Worm (Caenorhabditis elegans) whole organism, young adult: Measurements from ENCODE around the gene Y51A2B.6.

Experiments used
- B0035.1 ChIP-seq: sonication (generic microtip); optimal IDR thresholded peaks from 2 replicates; lab custom pipeline; 2016; ENCODE audit warnings: missing genetic modification characterization, mild to moderate bottlenecking, missing compliant biosample characterization, missing genotype, missing genetic modification reagents
- B0261.1 ChIP-seq: sonication (generic microtip); optimal IDR thresholded peaks from 2 replicates; lab custom pipeline; 2016; ENCODE audit warnings: mild to moderate bottlenecking, missing genetic modification characterization, moderate library complexity, missing compliant biosample characterization
- C17E4.6 ChIP-seq: fragments of 200-800 bp; sonication (Bioruptor generic); IDR thresholded peaks from 2 replicates; pipeline ENCODE4 v1.3.6; 2022; ENCODE audit warnings: missing genetic modification reagents, missing genetic modification characterization, missing compliant biosample characterization
- F33H1.4 ChIP-seq: fragments of 200-800 bp; sonication (Bioruptor generic); IDR thresholded peaks from 2 replicates; pipeline ENCODE4 v1.3.6; 2022; ENCODE audit warnings: missing genetic modification reagents, missing genetic modification characterization, missing compliant biosample characterization
- F37B4.10 ChIP-seq: fragments of 200-800 bp; sonication (Bioruptor generic); IDR thresholded peaks from 2 replicates; pipeline ENCODE4 v1.3.6; 2022; ENCODE audit warnings: missing genetic modification characterization, missing compliant biosample characterization
- F55B11.4 ChIP-seq: sonication (generic microtip); optimal IDR thresholded peaks from 2 replicates; lab custom pipeline; 2016; ENCODE audit warnings: missing compliant biosample characterization, missing genetic modification characterization, borderline replicate concordance; ENCODE audit not compliant: insufficient read depth
- K12H6.12 ChIP-seq: fragments of 200-800 bp; sonication (Bioruptor generic); optimal IDR thresholded peaks from 2 replicates; lab custom pipeline; 2018; ENCODE audit warnings: mild to moderate bottlenecking, missing genetic modification characterization, missing compliant biosample characterization
- T07F8.4 ChIP-seq: sonication (generic microtip); optimal IDR thresholded peaks from 2 replicates; lab custom pipeline; 2016; ENCODE audit warnings: mild to moderate bottlenecking, missing genetic modification characterization, moderate library complexity, missing compliant biosample characterization
- T26A5.8 ChIP-seq: sonication (generic microtip); optimal IDR thresholded peaks from 2 replicates; lab custom pipeline; 2016; ENCODE audit warnings: missing genetic modification characterization, missing compliant biosample characterization
- Y79H2A.3 ChIP-seq: fragments of 200-800 bp; sonication (Bioruptor generic); conservative IDR thresholded peaks from 2 replicates; pipeline ENCODE4 v1.3.6; 2022; ENCODE audit warnings: missing genetic modification reagents, missing genetic modification characterization, missing compliant biosample characterization
- aptf-3 ChIP-seq: fragments of 200-800 bp; sonication (Bioruptor generic); IDR thresholded peaks from 2 replicates; pipeline ENCODE4 v1.3.6; 2022; ENCODE audit warnings: missing genetic modification characterization, missing compliant biosample characterization
- atf-7 ChIP-seq: sonication (generic microtip); optimal IDR thresholded peaks from 2 replicates; lab custom pipeline; 2017; ENCODE audit warnings: mild to moderate bottlenecking, missing genetic modification characterization, missing compliant biosample characterization
- attf-5 ChIP-seq: fragments of 200-800 bp; sonication (Bioruptor generic); optimal IDR thresholded peaks from 2 replicates; lab custom pipeline; 2018; ENCODE audit warnings: mild to moderate bottlenecking, missing genetic modification characterization, missing compliant biosample characterization
- bed-1 ChIP-seq: fragments of 200-800 bp; sonication (Bioruptor generic); IDR thresholded peaks from 2 replicates; pipeline ENCODE4 v1.3.6; 2022; ENCODE audit warnings: missing genetic modification reagents, missing genetic modification characterization, missing compliant biosample characterization
- ccch-3 ChIP-seq: fragments of 200-800 bp; sonication (Bioruptor generic); optimal IDR thresholded peaks from 2 replicates; lab custom pipeline; 2018; ENCODE audit warnings: mild to moderate bottlenecking, missing genetic modification characterization, missing compliant biosample characterization
- ceh-100 ChIP-seq: fragments of 200-800 bp; sonication (Bioruptor generic); IDR thresholded peaks from 2 replicates; pipeline ENCODE4 v1.3.6; 2022; ENCODE audit warnings: missing genetic modification reagents, missing genetic modification characterization, missing compliant biosample characterization
- ceh-27 ChIP-seq: fragments of 200-800 bp; sonication (Bioruptor generic); optimal IDR thresholded peaks from 2 replicates; lab custom pipeline; 2018; ENCODE audit warnings: mild to moderate bottlenecking, missing genetic modification characterization, moderate library complexity, missing compliant biosample characterization
- ceh-40 ChIP-seq: fragments of 200-800 bp; sonication (Bioruptor generic); IDR thresholded peaks from 2 replicates; pipeline ENCODE4 v1.3.6; 2022; ENCODE audit warnings: missing genetic modification characterization, missing compliant biosample characterization
- dpff-1 ChIP-seq: sonication (generic microtip); optimal IDR thresholded peaks from 2 replicates; lab custom pipeline; 2017; ENCODE audit warnings: mild to moderate bottlenecking, missing genetic modification characterization, missing compliant biosample characterization
- egl-44 ChIP-seq: fragments of 200-800 bp; sonication (Bioruptor generic); IDR thresholded peaks from 2 replicates; pipeline ENCODE4 v1.3.6; 2022; ENCODE audit warnings: missing genetic modification reagents, missing genetic modification characterization, missing compliant biosample characterization
- egrh-3 ChIP-seq: fragments of 200-800 bp; sonication (Bioruptor generic); IDR thresholded peaks from 2 replicates; pipeline ENCODE4 v1.3.6; 2022; ENCODE audit warnings: missing genetic modification reagents, missing genetic modification characterization, missing compliant biosample characterization
- ekl-4 ChIP-seq: fragments of 200-800 bp; sonication (Bioruptor generic); IDR thresholded peaks from 2 replicates; pipeline ENCODE4 v1.3.6; 2022; ENCODE audit warnings: missing genetic modification reagents, missing genetic modification characterization, missing compliant biosample characterization
- ets-4 ChIP-seq: fragments of 200-800 bp; sonication (Bioruptor generic); optimal IDR thresholded peaks from 2 replicates; lab custom pipeline; 2018; ENCODE audit warnings: mild to moderate bottlenecking, missing genetic modification characterization, missing compliant biosample characterization
- fkh-3 ChIP-seq: sonication (generic microtip); optimal IDR thresholded peaks from 2 replicates; lab custom pipeline; 2016; ENCODE audit warnings: mild to moderate bottlenecking, missing genetic modification characterization, missing compliant biosample characterization
- him-1 ChIP-seq: sonication (generic microtip); optimal IDR thresholded peaks from 2 replicates; lab custom pipeline; 2016; ENCODE audit warnings: missing genotype, missing genetic modification reagents, missing genetic modification characterization, missing compliant biosample characterization
- hmg-20 ChIP-seq: fragments of 200-800 bp; sonication (Bioruptor generic); IDR thresholded peaks from 2 replicates; pipeline ENCODE4 v1.3.6; 2022; ENCODE audit warnings: missing genetic modification reagents, missing genetic modification characterization, missing compliant biosample characterization
- lsl-1 ChIP-seq: fragments of 200-800 bp; sonication (Bioruptor generic); optimal IDR thresholded peaks from 2 replicates; lab custom pipeline; 2018; ENCODE audit warnings: mild to moderate bottlenecking, missing genetic modification characterization, moderate library complexity, missing compliant biosample characterization
- madf-6 ChIP-seq: fragments of 200-800 bp; sonication (Bioruptor generic); IDR thresholded peaks from 2 replicates; pipeline ENCODE4 v1.3.6; 2022; ENCODE audit warnings: missing genetic modification reagents, missing genetic modification characterization, missing compliant biosample characterization
- mel-28 ChIP-seq: sonication (generic microtip); optimal IDR thresholded peaks from 2 replicates; lab custom pipeline; 2016; ENCODE audit warnings: borderline replicate concordance, mild to moderate bottlenecking, missing genetic modification characterization, missing compliant biosample characterization
- mes-4 ChIP-seq: sonication (generic microtip); optimal IDR thresholded peaks from 2 replicates; lab custom pipeline; 2016; ENCODE audit warnings: missing genotype, missing genetic modification characterization, missing compliant biosample characterization
- nhr-80 ChIP-seq: sonication (generic microtip); optimal IDR thresholded peaks from 2 replicates; lab custom pipeline; 2016; ENCODE audit warnings: missing genetic modification characterization, missing compliant biosample characterization
- nhr-90 ChIP-seq: sonication (generic microtip); optimal IDR thresholded peaks from 2 replicates; lab custom pipeline; 2016; ENCODE audit warnings: missing genotype, mild to moderate bottlenecking, missing genetic modification characterization, missing compliant biosample characterization
- rec-8 ChIP-seq, 2 experiments: sonication (generic microtip); optimal IDR thresholded peaks; 2 replicates each; lab custom pipeline; 2016; ENCODE audit warnings: mild to moderate bottlenecking in 2 of 2, missing genetic modification characterization in 2 of 2, missing genetic modification reagents in 2 of 2, missing genotype in 2 of 2, missing biosample characterization in 1 of 2, missing compliant biosample characterization in 1 of 2, moderate library complexity in 1 of 2
- snpc-1.3 ChIP-seq: sonication (generic microtip); optimal IDR thresholded peaks from 2 replicates; lab custom pipeline; 2017; ENCODE audit warnings: missing genetic modification characterization, mild to moderate bottlenecking, missing compliant biosample characterization, antibody characterized with exemption, moderate library complexity, missing genotype, missing genetic modification reagents; ENCODE audit not compliant: insufficient read depth
- sptf-2 ChIP-seq: fragments of 200-800 bp; sonication (Bioruptor generic); optimal IDR thresholded peaks from 2 replicates; lab custom pipeline; 2018; ENCODE audit warnings: mild to moderate bottlenecking, missing genetic modification characterization, missing compliant biosample characterization
- tbx-9 ChIP-seq: sonication (generic microtip); optimal IDR thresholded peaks from 2 replicates; lab custom pipeline; 2016; ENCODE audit warnings: borderline replicate concordance, missing genetic modification characterization, inconsistent platforms, missing compliant biosample characterization
- unc-130 ChIP-seq: sonication (generic microtip); optimal IDR thresholded peaks from 2 replicates; lab custom pipeline; 2016; ENCODE audit warnings: missing genetic modification reagents, missing genetic modification characterization, missing compliant biosample characterization
- zfh-2 ChIP-seq: fragments of 200-800 bp; sonication (Bioruptor generic); conservative IDR thresholded peaks from 2 replicates; pipeline ENCODE4 v1.3.6; 2022; ENCODE audit warnings: missing genetic modification reagents, missing genetic modification characterization, missing compliant biosample characterization
- zim-3 ChIP-seq: sonication (generic microtip); optimal IDR thresholded peaks from 2 replicates; lab custom pipeline; 2017; ENCODE audit warnings: mild to moderate bottlenecking, missing genetic modification characterization, moderate library complexity, missing compliant biosample characterization
- ztf-18 ChIP-seq: sonication (generic microtip); optimal IDR thresholded peaks from 2 replicates; lab custom pipeline; 2016; ENCODE audit warnings: missing genotype, mild to moderate bottlenecking, missing genetic modification characterization, missing compliant biosample characterization
- ztf-22 ChIP-seq: fragments of 200-800 bp; sonication (Bioruptor generic); optimal IDR thresholded peaks from 2 replicates; lab custom pipeline; 2018; ENCODE audit warnings: mild to moderate bottlenecking, missing genetic modification characterization, moderate library complexity, missing compliant biosample characterization
- ztf-26 ChIP-seq: sonication (generic microtip); optimal IDR thresholded peaks from 2 replicates; lab custom pipeline; 2017; ENCODE audit warnings: missing genetic modification characterization, missing compliant biosample characterization

Y51A2B.6 gene

DNA sequence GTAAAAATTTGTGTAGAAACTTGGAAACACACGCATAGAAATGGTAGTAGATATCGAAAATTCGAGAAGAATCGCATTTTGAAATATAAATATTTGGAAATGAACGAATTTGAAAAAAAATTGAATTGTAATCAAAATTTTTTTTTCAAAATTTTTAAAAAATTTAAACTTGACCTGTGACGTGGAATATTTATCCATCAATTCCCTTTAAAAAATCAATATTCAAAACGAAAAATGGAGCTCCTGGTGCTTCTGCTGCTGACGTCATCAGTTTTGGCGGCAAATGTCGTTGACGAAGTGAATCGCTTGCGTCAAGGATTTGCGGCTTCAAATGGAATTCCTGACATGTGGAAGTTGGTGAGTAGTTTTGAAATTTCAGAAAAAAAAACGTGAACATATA lies 5.1 kb downstream of the Y51A2B.6 start, which contains the start of the genes Y51A2B.4 and Y51A2B.5:
Gene Y51A2B.4, minus strand, starts transcription at position 101 of the 400 bp plus-strand sequence.
Gene Y51A2B.5, plus strand, starts transcription at position 232 of the 400 bp plus-strand sequence.
- TF ChIP-seq ekl-4 (GFP tag; lab: Robert Waterston, UW) (no peak), T07F8.4 (tag; lab: Kevin White, UChicago) (no peak), K12H6.12 (tag; lab: Kevin White, UChicago) (no peak), ztf-22 (GFP tag; lab: Kevin White, UChicago) (no peak), B0261.1 (tag; lab: Kevin White, UChicago) (no peak), T26A5.8 (tag; lab: Kevin White, UChicago) (no peak)

DNA sequence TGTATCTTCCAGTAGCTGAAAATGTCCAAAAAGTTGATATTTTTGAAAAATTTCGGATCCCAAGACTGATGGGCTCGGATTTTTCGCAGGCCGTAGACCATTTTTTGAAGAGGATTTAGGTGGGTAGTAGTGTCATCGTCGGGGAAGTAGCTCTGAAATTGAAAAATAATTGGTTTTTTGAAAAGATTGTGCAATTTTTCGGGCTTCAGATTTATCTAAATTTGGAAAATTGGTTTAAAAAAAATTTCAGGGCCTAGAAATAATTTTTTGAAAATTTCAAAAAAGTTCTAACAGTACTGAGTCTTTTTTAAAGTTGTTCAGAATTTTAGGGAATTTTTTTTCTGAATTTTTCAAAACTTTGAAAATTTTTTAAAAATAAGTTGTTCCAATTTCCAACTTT lies 11.5 kb downstream of the Y51A2B.6 start, which contains the start of gene nhr-288:
Gene nhr-288, minus strand, starts transcription at position 101 of the 400 bp plus-strand sequence.
- TF ChIP-seq aptf-3 (GFP tag; lab: Robert Waterston, UW) (no peak), egrh-3 (GFP tag; lab: Robert Waterston, UW) (no peak), him-1 (tag; lab: Kevin White, UChicago) (no peak), B0035.1 (tag; lab: Kevin White, UChicago) (no peak), ccch-3 (GFP tag; lab: Kevin White, UChicago) (no peak), atf-7 (tag; lab: Kevin White, UChicago) (no peak), unc-130 (GFP tag; lab: Kevin White, UChicago) (no peak), ceh-100 (GFP tag; lab: Robert Waterston, UW) (no peak), mes-4 (tag; lab: Kevin White, UChicago) (no peak), sptf-2 (GFP tag; lab: Kevin White, UChicago) (no peak), tbx-9 (tag; lab: Kevin White, UChicago) (no peak), F37B4.10 (no peak)

DNA sequence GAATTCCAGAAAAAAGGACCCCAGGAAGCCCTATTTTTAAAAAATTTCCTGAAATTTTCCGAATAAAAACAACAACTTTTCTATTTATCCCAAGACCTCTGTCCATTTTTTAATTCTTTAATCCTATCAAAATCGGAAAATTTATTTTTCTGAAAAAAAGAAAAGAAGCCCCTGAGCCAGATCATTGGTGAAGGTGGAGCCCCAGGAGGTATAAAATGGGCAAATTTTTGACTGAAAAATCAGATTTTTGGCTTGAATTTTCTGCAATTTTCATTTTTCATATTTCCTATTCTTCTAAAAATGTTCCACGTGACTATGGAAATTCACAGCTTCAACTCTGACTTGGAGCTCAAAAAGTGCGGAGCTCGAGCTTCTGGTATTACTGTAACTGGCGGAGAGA lies 15.3 kb downstream of the Y51A2B.6 start, which contains the start of gene Y51A2B.8:
Gene Y51A2B.8, plus strand, starts transcription at position 301 of the 400 bp plus-strand sequence.
- no peak for TF ChIP-seq zim-3 (tag; lab: Kevin White, UChicago)
- TF ChIP-seq dpff-1, result no peak
- TF ChIP-seq ztf-18, result no peak
- no peak for TF ChIP-seq ceh-40 (GFP tag; lab: Robert Waterston, UW)
- no peak for TF ChIP-seq lsl-1 (GFP tag; lab: Kevin White, UChicago)
- no peak for TF ChIP-seq snpc-1.3 (tag; lab: Kevin White, UChicago)
- TF ChIP-seq K12H6.12 (tag; lab: Kevin White, UChicago), result no peak
- no peak for TF ChIP-seq hmg-20 (GFP tag; lab: Robert Waterston, UW)
- no peak for TF ChIP-seq madf-6 (GFP tag; lab: Robert Waterston, UW)
- TF ChIP-seq nhr-80 (tag; lab: Kevin White, UChicago), result no peak
- TF ChIP-seq F33H1.4 (GFP tag; lab: Robert Waterston, UW), result no peak
- TF ChIP-seq, all 124 proteins: peak for 0

ce11 chrV:18375551-18375950 lies 18.6 kb downstream of the Y51A2B.6 start:
- TF ChIP-seq lsl-1 (GFP tag; lab: Kevin White, UChicago), result no peak
- no peak for TF ChIP-seq ets-4 (GFP tag; lab: Kevin White, UChicago)
- no peak for TF ChIP-seq bed-1 (GFP tag; lab: Robert Waterston, UW)
- TF ChIP-seq C17E4.6, result no peak
- TF ChIP-seq B0261.1 (tag; lab: Kevin White, UChicago), result no peak
- TF ChIP-seq mel-28 (tag; lab: Kevin White, UChicago), result no peak
- TF ChIP-seq egl-44 (GFP tag; lab: Robert Waterston, UW), result no peak
- no peak for TF ChIP-seq ztf-18
- TF ChIP-seq ztf-26 (tag; lab: Kevin White, UChicago), result no peak
- no peak for TF ChIP-seq rec-8 (tag; optimal IDR thresholded peaks at IDR 0.05; lab: Kevin White, UChicago)
- no peak for TF ChIP-seq nhr-90 (tag; lab: Kevin White, UChicago)
- TF ChIP-seq attf-5 (GFP tag; lab: Kevin White, UChicago), result no peak
- no peak for TF ChIP-seq F55B11.4 (tag; lab: Kevin White, UChicago)
- no peak for TF ChIP-seq zfh-2 (GFP tag; lab: Robert Waterston, UW)
- no peak for TF ChIP-seq fkh-3 (tag; lab: Kevin White, UChicago)
- no peak for TF ChIP-seq madf-6 (GFP tag; lab: Robert Waterston, UW)
- no peak for TF ChIP-seq ceh-27 (GFP tag; lab: Kevin White, UChicago)
- no peak for TF ChIP-seq Y79H2A.3
- TF ChIP-seq, all 124 proteins: peak for 0
